Worm (Caenorhabditis elegans) whole organism, young adult: ENCODE measurements around the gene R151.8.

Source experiments
- B0019.2 ChIP-seq: fragments of 200-800 bp; sonication (Bioruptor generic); conservative IDR thresholded peaks from 2 replicates; pipeline ENCODE4 v1.3.6; 2022; ENCODE audit warnings: missing genetic modification reagents, missing genetic modification characterization, missing compliant biosample characterization
- B0336.3 ChIP-seq: fragments of 200-800 bp; sonication (Bioruptor generic); IDR thresholded peaks from 2 replicates; pipeline ENCODE4 v1.3.6; 2022; ENCODE audit warnings: missing genetic modification characterization, missing compliant biosample characterization
- D2030.7 ChIP-seq: fragments of 200-800 bp; sonication (Bioruptor generic); IDR thresholded peaks from 2 replicates; pipeline ENCODE4 v1.3.6; 2022; ENCODE audit warnings: missing genetic modification reagents, missing genetic modification characterization, missing compliant biosample characterization
- F22D6.2 ChIP-seq: sonication (generic microtip); optimal IDR thresholded peaks from 2 replicates; lab custom pipeline; 2016; ENCODE audit warnings: mild to moderate bottlenecking, missing genetic modification characterization, missing compliant biosample characterization
- F23B12.7 ChIP-seq: sonication (generic microtip); optimal IDR thresholded peaks from 2 replicates; lab custom pipeline; 2017; ENCODE audit warnings: missing genetic modification characterization, mild to moderate bottlenecking, missing compliant biosample characterization, antibody characterized with exemption, moderate library complexity; ENCODE audit not compliant: insufficient read depth
- F33H1.4 ChIP-seq: fragments of 200-800 bp; sonication (Bioruptor generic); IDR thresholded peaks from 2 replicates; pipeline ENCODE4 v1.3.6; 2022; ENCODE audit warnings: missing genetic modification reagents, missing genetic modification characterization, missing compliant biosample characterization
- F49E8.2 ChIP-seq: sonication (generic microtip); optimal IDR thresholded peaks from 3 replicates; lab custom pipeline; 2017; ENCODE audit warnings: missing genetic modification characterization, mild to moderate bottlenecking, missing compliant biosample characterization, antibody characterized with exemption, moderate library complexity; ENCODE audit not compliant: insufficient read depth
- attf-5 ChIP-seq: fragments of 200-800 bp; sonication (Bioruptor generic); optimal IDR thresholded peaks from 2 replicates; lab custom pipeline; 2018; ENCODE audit warnings: mild to moderate bottlenecking, missing genetic modification characterization, missing compliant biosample characterization
- cebp-1 ChIP-seq, 2 experiments: fragments of 200-800 bp in 1 of 2; sonication (Bioruptor generic) in 1 of 2; sonication (generic microtip) in 1 of 2; IDR thresholded peaks in 1 of 2; optimal IDR thresholded peaks in 1 of 2; 2 replicates each; pipeline versions ENCODE4 v1.3.6 to Lab custom; 2017 to 2022; ENCODE audit warnings: missing compliant biosample characterization in 2 of 2, missing genetic modification characterization in 2 of 2, mild to moderate bottlenecking in 1 of 2, missing genetic modification reagents in 1 of 2, moderate library complexity in 1 of 2
- cebp-2 ChIP-seq: fragments of 200-800 bp; sonication (Bioruptor generic); IDR thresholded peaks from 2 replicates; pipeline ENCODE4 v1.3.6; 2022; ENCODE audit warnings: missing genetic modification characterization, missing compliant biosample characterization
- ceh-100 ChIP-seq: fragments of 200-800 bp; sonication (Bioruptor generic); IDR thresholded peaks from 2 replicates; pipeline ENCODE4 v1.3.6; 2022; ENCODE audit warnings: missing genetic modification reagents, missing genetic modification characterization, missing compliant biosample characterization
- ceh-58 ChIP-seq: fragments of 200-800 bp; sonication (Bioruptor generic); IDR thresholded peaks from 2 replicates; pipeline ENCODE4 v1.3.6; 2022; ENCODE audit warnings: missing genetic modification characterization, missing compliant biosample characterization
- ceh-79 ChIP-seq: sonication (generic microtip); optimal IDR thresholded peaks from 2 replicates; lab custom pipeline; 2017; ENCODE audit warnings: mild to moderate bottlenecking, missing genetic modification characterization, missing compliant biosample characterization
- dpff-1 ChIP-seq: sonication (generic microtip); optimal IDR thresholded peaks from 2 replicates; lab custom pipeline; 2017; ENCODE audit warnings: mild to moderate bottlenecking, missing genetic modification characterization, missing compliant biosample characterization
- efl-1 ChIP-seq: fragments of 150-350 bp; optimal IDR thresholded peaks from 2 replicates; lab custom pipeline; 2014; ENCODE audit warnings: missing biosample characterization, missing genetic modification reagents, missing genetic modification characterization
- egrh-3 ChIP-seq: fragments of 200-800 bp; sonication (Bioruptor generic); IDR thresholded peaks from 2 replicates; pipeline ENCODE4 v1.3.6; 2022; ENCODE audit warnings: missing genetic modification reagents, missing genetic modification characterization, missing compliant biosample characterization
- ets-4 ChIP-seq: fragments of 200-800 bp; sonication (Bioruptor generic); optimal IDR thresholded peaks from 2 replicates; lab custom pipeline; 2018; ENCODE audit warnings: mild to moderate bottlenecking, missing genetic modification characterization, missing compliant biosample characterization
- fkh-3 ChIP-seq: sonication (generic microtip); optimal IDR thresholded peaks from 2 replicates; lab custom pipeline; 2016; ENCODE audit warnings: mild to moderate bottlenecking, missing genetic modification characterization, missing compliant biosample characterization
- hmg-1.2 ChIP-seq: fragments of 200-800 bp; sonication (Bioruptor generic); IDR thresholded peaks from 2 replicates; pipeline ENCODE4 v1.3.6; 2022; ENCODE audit warnings: missing genetic modification reagents, missing genetic modification characterization, missing compliant biosample characterization
- lag-1 ChIP-seq: fragments of 200-800 bp; sonication (Bioruptor generic); IDR thresholded peaks from 2 replicates; pipeline ENCODE4 v1.3.6; 2022; ENCODE audit warnings: missing genetic modification reagents, missing genetic modification characterization, missing compliant biosample characterization
- lin-35 ChIP-seq, 3 experiments: fragments of 150-350 bp in 2 of 3; sonication (generic microtip) in 1 of 3; optimal IDR thresholded peaks; 2 replicates each; lab custom pipeline; 2014 to 2018; ENCODE audit warnings: missing biosample characterization in 3 of 3, missing genetic modification characterization in 3 of 3, missing genetic modification reagents in 3 of 3
- lin-40 ChIP-seq: sonication (generic microtip); optimal IDR thresholded peaks from 2 replicates; lab custom pipeline; 2016; ENCODE audit warnings: missing genetic modification characterization, mild to moderate bottlenecking, missing compliant biosample characterization, missing genotype, missing genetic modification reagents
- lin-54 ChIP-seq: fragments of 200-800 bp; sonication (Bioruptor generic); optimal IDR thresholded peaks from 2 replicates; lab custom pipeline; 2018; ENCODE audit warnings: mild to moderate bottlenecking, missing genetic modification characterization, missing compliant biosample characterization
- lsl-1 ChIP-seq: fragments of 200-800 bp; sonication (Bioruptor generic); optimal IDR thresholded peaks from 2 replicates; lab custom pipeline; 2018; ENCODE audit warnings: mild to moderate bottlenecking, missing genetic modification characterization, moderate library complexity, missing compliant biosample characterization
- madf-10 ChIP-seq: sonication (generic microtip); optimal IDR thresholded peaks from 2 replicates; lab custom pipeline; 2016; ENCODE audit warnings: mild to moderate bottlenecking, missing genetic modification characterization, missing compliant biosample characterization
- madf-3 ChIP-seq: fragments of 200-800 bp; sonication (Bioruptor generic); IDR thresholded peaks from 2 replicates; pipeline ENCODE4 v1.3.6; 2022; ENCODE audit warnings: missing genetic modification reagents, missing genetic modification characterization, missing compliant biosample characterization
- mcd-1 ChIP-seq: fragments of 200-800 bp; sonication (Bioruptor generic); IDR thresholded peaks from 2 replicates; pipeline ENCODE4 v1.3.6; 2022; ENCODE audit warnings: missing genetic modification reagents, missing genetic modification characterization, missing compliant biosample characterization
- mes-4 ChIP-seq: sonication (generic microtip); optimal IDR thresholded peaks from 2 replicates; lab custom pipeline; 2016; ENCODE audit warnings: missing genotype, missing genetic modification characterization, missing compliant biosample characterization
- nfya-1 ChIP-seq: sonication (generic microtip); optimal IDR thresholded peaks from 2 replicates; lab custom pipeline; 2017; ENCODE audit warnings: antibody characterized with exemption, missing compliant biosample characterization, missing genetic modification characterization, borderline replicate concordance; ENCODE audit not compliant: insufficient read depth
- nfyb-1 ChIP-seq: fragments of 200-800 bp; sonication (Bioruptor generic); IDR thresholded peaks from 2 replicates; pipeline ENCODE4 v1.3.6; 2022; ENCODE audit warnings: missing genetic modification reagents, missing genetic modification characterization, missing compliant biosample characterization
- nhr-120 ChIP-seq: fragments of 200-800 bp; sonication (Bioruptor generic); IDR thresholded peaks from 2 replicates; pipeline ENCODE4 v1.3.6; 2022; ENCODE audit warnings: missing genetic modification characterization, missing compliant biosample characterization
- nhr-27 ChIP-seq: fragments of 200-800 bp; sonication (Bioruptor generic); optimal IDR thresholded peaks from 2 replicates; lab custom pipeline; 2018; ENCODE audit warnings: mild to moderate bottlenecking, missing genetic modification characterization, moderate library complexity, missing compliant biosample characterization
- nhr-80 ChIP-seq: sonication (generic microtip); optimal IDR thresholded peaks from 2 replicates; lab custom pipeline; 2016; ENCODE audit warnings: missing genetic modification characterization, missing compliant biosample characterization
- nhr-90 ChIP-seq: sonication (generic microtip); optimal IDR thresholded peaks from 2 replicates; lab custom pipeline; 2016; ENCODE audit warnings: missing genotype, mild to moderate bottlenecking, missing genetic modification characterization, missing compliant biosample characterization
- repo-1 ChIP-seq: sonication (generic microtip); optimal IDR thresholded peaks from 2 replicates; lab custom pipeline; 2017; ENCODE audit warnings: mild to moderate bottlenecking, missing genetic modification characterization, missing compliant biosample characterization
- sdz-38 ChIP-seq: sonication (generic microtip); optimal IDR thresholded peaks from 2 replicates; lab custom pipeline; 2016; ENCODE audit warnings: missing genotype, missing genetic modification characterization, missing compliant biosample characterization
- snpc-1.1 ChIP-seq: sonication (generic microtip); optimal IDR thresholded peaks from 2 replicates; lab custom pipeline; 2017; ENCODE audit warnings: missing genetic modification characterization, mild to moderate bottlenecking, missing compliant biosample characterization, antibody characterized with exemption, moderate library complexity, missing genotype, missing genetic modification reagents; ENCODE audit not compliant: insufficient read depth
- snpc-3.4 ChIP-seq: sonication (generic microtip); optimal IDR thresholded peaks from 2 replicates; lab custom pipeline; 2017; ENCODE audit warnings: missing genetic modification characterization, mild to moderate bottlenecking, missing compliant biosample characterization, antibody characterized with exemption, moderate library complexity, missing genotype, missing genetic modification reagents
- snpc-4 ChIP-seq, 5 experiments: fragments of 150-350 bp in 1 of 5; sonication (generic microtip) in 4 of 5; optimal IDR thresholded peaks; 2 replicates each; lab custom pipeline; 2014 to 2018; ENCODE audit warnings: missing genetic modification characterization in 5 of 5, missing biosample characterization in 3 of 5, antibody characterized with exemption in 2 of 5, mild to moderate bottlenecking in 2 of 5, missing compliant biosample characterization in 2 of 5, missing genotype in 2 of 5, moderate library complexity in 2 of 5, missing genetic modification reagents in 1 of 5
- somi-1 ChIP-seq: fragments of 200-800 bp; sonication (Bioruptor generic); optimal IDR thresholded peaks from 2 replicates; lab custom pipeline; 2018; ENCODE audit warnings: mild to moderate bottlenecking, missing genetic modification characterization, missing compliant biosample characterization
- tbp1 ChIP-seq: fragments of 200-800 bp; sonication (Bioruptor generic); optimal IDR thresholded peaks from 2 replicates; lab custom pipeline; 2018; ENCODE audit warnings: mild to moderate bottlenecking, missing genetic modification characterization, missing compliant biosample characterization
- tbx-9 ChIP-seq: sonication (generic microtip); optimal IDR thresholded peaks from 2 replicates; lab custom pipeline; 2016; ENCODE audit warnings: borderline replicate concordance, missing genetic modification characterization, inconsistent platforms, missing compliant biosample characterization
- zfh-2 ChIP-seq: fragments of 200-800 bp; sonication (Bioruptor generic); conservative IDR thresholded peaks from 2 replicates; pipeline ENCODE4 v1.3.6; 2022; ENCODE audit warnings: missing genetic modification reagents, missing genetic modification characterization, missing compliant biosample characterization
- ztf-18 ChIP-seq: sonication (generic microtip); optimal IDR thresholded peaks from 2 replicates; lab custom pipeline; 2016; ENCODE audit warnings: missing genotype, mild to moderate bottlenecking, missing genetic modification characterization, missing compliant biosample characterization
- ztf-26 ChIP-seq: sonication (generic microtip); optimal IDR thresholded peaks from 2 replicates; lab custom pipeline; 2017; ENCODE audit warnings: missing genetic modification characterization, missing compliant biosample characterization

Gene R151.8

DNA sequence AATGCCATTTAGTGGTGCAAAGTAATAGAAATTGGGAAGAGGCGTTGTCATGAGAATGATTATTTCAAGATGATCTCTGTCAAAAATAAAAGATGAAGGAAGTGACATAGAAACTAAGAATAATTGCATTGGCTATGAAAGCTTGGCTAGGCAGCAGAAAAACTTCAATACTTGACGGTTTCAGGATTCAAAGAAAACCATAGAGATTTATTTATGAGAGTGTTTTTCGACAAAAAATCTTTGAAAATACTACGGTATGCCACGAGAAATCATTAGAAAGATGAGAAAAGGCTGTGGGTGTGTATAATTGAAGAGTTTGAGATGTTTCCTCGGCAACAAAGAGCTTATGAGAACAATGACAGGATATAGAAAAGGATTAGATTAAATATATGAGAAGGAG, 44.1 kb downstream of the R151.8 start, which contains the start of gene F37C12.14:
Gene F37C12.14, minus strand, starts transcription at position 101 of the 400 bp plus-strand sequence.
- TF ChIP-seq ztf-26 (no peak), repo-1 (tag; lab: Kevin White, UChicago) (no peak), lin-40 (no peak), snpc-3.4 (no peak), B0336.3 (GFP tag; lab: Robert Waterston, UW) (no peak), fkh-3 (tag; lab: Kevin White, UChicago) (no peak), tbx-9 (tag; lab: Kevin White, UChicago) (no peak), egrh-3 (GFP tag; lab: Robert Waterston, UW) (no peak), lag-1 (no peak), nfyb-1 (GFP tag; lab: Robert Waterston, UW) (no peak), hmg-1.2 (GFP tag; lab: Robert Waterston, UW) (no peak), B0019.2 (GFP tag; lab: Robert Waterston, UW) (no peak), F22D6.2 (tag; lab: Kevin White, UChicago) (no peak), nhr-90 (tag; lab: Kevin White, UChicago) (no peak), mes-4 (tag; lab: Kevin White, UChicago) (no peak), sdz-38 (tag; lab: Kevin White, UChicago) (no peak)

DNA sequence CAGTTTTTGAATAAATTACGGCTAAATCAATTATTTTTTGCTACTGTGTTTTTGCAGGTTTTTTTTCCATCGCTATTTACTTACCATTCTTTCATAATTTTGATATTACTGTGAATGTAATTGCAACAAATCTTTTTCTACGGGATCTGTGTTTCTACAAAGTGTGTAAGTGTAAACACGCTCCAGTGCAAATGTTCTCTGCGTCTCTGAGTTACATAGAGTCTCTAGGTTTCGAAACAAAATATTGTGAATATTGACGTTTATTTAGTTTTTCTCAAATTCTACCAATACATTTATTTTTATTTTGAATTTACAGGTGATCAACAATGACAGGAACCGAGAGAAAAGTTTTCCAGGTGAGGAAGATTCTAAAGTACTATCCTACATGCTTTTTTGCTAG, 45.6 kb downstream of the R151.8 start, which contains the start of gene yju-2:
Gene yju-2, plus strand, starts transcription at position 315 of the 400 bp plus-strand sequence.
- no peak for TF ChIP-seq F33H1.4
- TF ChIP-seq madf-10 (tag; lab: Kevin White, UChicago): peak; percentile 3
- TF ChIP-seq ceh-79 (tag; lab: Kevin White, UChicago): no peak
- TF ChIP-seq D2030.7 (GFP tag; lab: Robert Waterston, UW): no peak
- 0 out of 2 replicates have a peak, but pooled peaks have one; percentile 22 for TF ChIP-seq B0336.3 (GFP tag; lab: Robert Waterston, UW)
- no peak for TF ChIP-seq lag-1
- peak; percentile 9 for TF ChIP-seq nhr-27 (tag; lab: Kevin White, UChicago)
- TF ChIP-seq efl-1 (GFP tag; lab: Kevin White, UChicago): peak; percentile 12
- TF ChIP-seq nfya-1 (tag; lab: Kevin White, UChicago): no peak
- no peak for TF ChIP-seq nhr-120
- TF ChIP-seq snpc-1.1 (tag; lab: Kevin White, UChicago): no peak
- TF ChIP-seq snpc-4 (GFP tag; optimal IDR thresholded peaks at IDR 0.05; lab: Kevin White, UChicago): peak; percentile 31
- TF ChIP-seq snpc-4 (tag; optimal IDR thresholded peaks at IDR 0.05; lab: Kevin White, UChicago): peak in 2 of 4 experiments; percentile 38 to 41
- peak; percentile 12 for TF ChIP-seq attf-5 (GFP tag; lab: Kevin White, UChicago)
- TF ChIP-seq hmg-1.2 (GFP tag; lab: Robert Waterston, UW): peak; percentile 81
- TF ChIP-seq ets-4 (GFP tag; lab: Kevin White, UChicago): no peak
- peak; percentile 48 for TF ChIP-seq F49E8.2 (tag; lab: Kevin White, UChicago)
- TF ChIP-seq lsl-1 (GFP tag; lab: Kevin White, UChicago): peak; percentile 7
- TF ChIP-seq repo-1 (tag; lab: Kevin White, UChicago): peak; percentile 18
- no peak for TF ChIP-seq somi-1 (GFP tag; lab: Kevin White, UChicago)
- peak; percentile 35 for TF ChIP-seq F23B12.7 (tag; lab: Kevin White, UChicago)
- no peak for TF ChIP-seq mes-4 (tag; lab: Kevin White, UChicago)
- TF ChIP-seq cebp-2: no peak
- peak; percentile 11 for TF ChIP-seq tbp1 (GFP tag; lab: Kevin White, UChicago)
- TF ChIP-seq ceh-100: peak; percentile 88
- peak; percentile 16 for TF ChIP-seq lin-54
- 0 out of 2 replicates have a peak, but pooled peaks have one; percentile 47 for TF ChIP-seq madf-3 (GFP tag; lab: Robert Waterston, UW)
- TF ChIP-seq lin-35 (GFP tag; optimal IDR thresholded peaks at IDR 0.05; lab: Kevin White, UChicago): peak in 1 of 3 experiments; percentile 57
- peak; percentile 7 for TF ChIP-seq nhr-80 (tag; lab: Kevin White, UChicago)
- TF ChIP-seq ztf-18 (tag; lab: Kevin White, UChicago): peak; percentile 2
- TF ChIP-seq mcd-1 (GFP tag; lab: Robert Waterston, UW): peak; percentile 68
- TF ChIP-seq snpc-3.4: no peak
- TF ChIP-seq zfh-2 (GFP tag; lab: Robert Waterston, UW): no peak
- TF ChIP-seq ceh-58 (GFP tag; lab: Robert Waterston, UW): no peak
- TF ChIP-seq dpff-1 (tag; lab: Kevin White, UChicago): no peak
- no peak for TF ChIP-seq cebp-1 (GFP tag; IDR thresholded peaks at IDR 0.05; lab: Robert Waterston, UW)
- TF ChIP-seq cebp-1 (tag; optimal IDR thresholded peaks at IDR 0.05; lab: Kevin White, UChicago): peak; percentile 58
